Worm (Caenorhabditis elegans) whole organism, L2 larva: Measurements from ENCODE around the gene M05D6.8.
A peak's percentile ranks its signal among the peaks of the same experiment; 100 is the strongest.

Experiments used
- C34F6.9 ChIP-seq: fragments of 150-350 bp; optimal IDR thresholded peaks from 2 replicates; lab custom pipeline; 2014; ENCODE audit warnings: missing biosample characterization, missing genetic modification characterization
- F13H6.1 ChIP-seq: sonication (generic microtip); optimal IDR thresholded peaks from 2 replicates; lab custom pipeline; 2016; ENCODE audit warnings: missing genetic modification characterization, missing compliant biosample characterization
- Y55F3AM.14 ChIP-seq: fragments of 200-800 bp; sonication (Bioruptor generic); optimal IDR thresholded peaks from 2 replicates; lab custom pipeline; 2018; ENCODE audit warnings: mild to moderate bottlenecking, missing genetic modification characterization, missing compliant biosample characterization
- alr-1 ChIP-seq: fragments of 150-350 bp; optimal IDR thresholded peaks from 2 replicates; lab custom pipeline; 2014; ENCODE audit warnings: missing biosample characterization, missing genetic modification characterization
- aly-2 ChIP-seq: fragments of 150-350 bp; optimal IDR thresholded peaks from 2 replicates; lab custom pipeline; 2014; ENCODE audit warnings: missing biosample characterization, missing genetic modification characterization
- ama-1 ChIP-seq: fragments of 150-350 bp; optimal IDR thresholded peaks from 2 replicates; lab custom pipeline; 2018; ENCODE audit warnings: inconsistent platforms
- blmp-1 ChIP-seq: sonication (generic microtip); optimal IDR thresholded peaks from 2 replicates; lab custom pipeline; 2017; ENCODE audit warnings: missing genetic modification characterization, mild to moderate bottlenecking, missing compliant biosample characterization, antibody characterized with exemption, moderate library complexity; ENCODE audit not compliant: insufficient read depth
- ceh-82 ChIP-seq: fragments of 150-350 bp; optimal IDR thresholded peaks from 2 replicates; lab custom pipeline; 2014; ENCODE audit warnings: missing biosample characterization, missing genetic modification characterization
- crh-2 ChIP-seq: sonication (generic microtip); optimal IDR thresholded peaks from 2 replicates; lab custom pipeline; 2017; ENCODE audit warnings: missing biosample characterization, missing genetic modification characterization
- elt-1 ChIP-seq: fragments of 150-350 bp; optimal IDR thresholded peaks from 2 replicates; lab custom pipeline; 2014; ENCODE audit warnings: missing biosample characterization, missing genetic modification characterization
- fos-1 ChIP-seq: fragments of 150-350 bp; optimal IDR thresholded peaks from 2 replicates; lab custom pipeline; 2014; ENCODE audit warnings: missing biosample characterization, missing genetic modification characterization
- gmeb-1 ChIP-seq: fragments of 150-350 bp; optimal IDR thresholded peaks from 2 replicates; lab custom pipeline; 2014; ENCODE audit warnings: missing biosample characterization, missing genetic modification characterization
- lin-11 ChIP-seq: fragments of 150-350 bp; sonication (generic microtip); optimal IDR thresholded peaks from 2 replicates; lab custom pipeline; 2014; ENCODE audit warnings: missing biosample characterization, missing genetic modification characterization, inconsistent platforms, mixed read lengths
- lin-13 ChIP-seq: fragments of 150-350 bp; optimal IDR thresholded peaks from 2 replicates; lab custom pipeline; 2014; ENCODE audit warnings: missing biosample characterization, missing genetic modification reagents, missing genetic modification characterization
- lin-39 ChIP-seq: fragments of 150-350 bp; optimal IDR thresholded peaks from 2 replicates; lab custom pipeline; 2014; ENCODE audit warnings: missing biosample characterization, missing genetic modification reagents, missing genetic modification characterization
- lsy-2 ChIP-seq, 2 experiments: fragments of 150-350 bp in 1 of 2; sonication (generic microtip) in 1 of 2; optimal IDR thresholded peaks; 2 replicates each; lab custom pipeline; 2014 to 2017; ENCODE audit warnings: missing biosample characterization in 2 of 2, missing genetic modification characterization in 2 of 2
- mab-5 ChIP-seq: fragments of 150-350 bp; optimal IDR thresholded peaks from 2 replicates; lab custom pipeline; 2014; ENCODE audit warnings: missing biosample characterization, missing genetic modification characterization
- mdl-1 ChIP-seq, 2 experiments: fragments of 150-350 bp in 1 of 2; sonication (generic microtip) in 1 of 2; optimal IDR thresholded peaks; 2 replicates each; lab custom pipeline; 2017; ENCODE audit warnings: missing biosample characterization in 2 of 2, missing genetic modification characterization in 2 of 2
- nhr-11 ChIP-seq: fragments of 150-350 bp; optimal IDR thresholded peaks from 2 replicates; lab custom pipeline; 2014; ENCODE audit warnings: missing biosample characterization, missing genetic modification characterization
- nhr-12 ChIP-seq: fragments of 150-350 bp; optimal IDR thresholded peaks from 2 replicates; lab custom pipeline; 2014; ENCODE audit warnings: missing biosample characterization, missing genetic modification characterization
- nhr-129 ChIP-seq: fragments of 150-350 bp; optimal IDR thresholded peaks from 2 replicates; lab custom pipeline; 2014; ENCODE audit warnings: missing biosample characterization, missing genetic modification characterization
- nhr-21 ChIP-seq: fragments of 150-350 bp; optimal IDR thresholded peaks from 2 replicates; lab custom pipeline; 2014; ENCODE audit warnings: missing biosample characterization, missing genetic modification characterization
- nhr-23 ChIP-seq: fragments of 150-350 bp; optimal IDR thresholded peaks from 2 replicates; lab custom pipeline; 2014; ENCODE audit warnings: missing biosample characterization, missing genetic modification reagents, missing genetic modification characterization
- nhr-237 ChIP-seq: fragments of 150-350 bp; optimal IDR thresholded peaks from 2 replicates; lab custom pipeline; 2014; ENCODE audit warnings: missing biosample characterization, missing genetic modification characterization
- nhr-25 ChIP-seq: fragments of 150-350 bp; sonication (generic microtip); optimal IDR thresholded peaks from 3 replicates; lab custom pipeline; 2014; ENCODE audit warnings: missing biosample characterization, missing genetic modification characterization
- nhr-77 ChIP-seq: fragments of 150-350 bp; optimal IDR thresholded peaks from 2 replicates; lab custom pipeline; 2014; ENCODE audit warnings: missing biosample characterization, missing genetic modification characterization
- sem-4 ChIP-seq: fragments of 150-350 bp; optimal IDR thresholded peaks from 2 replicates; lab custom pipeline; 2014; ENCODE audit warnings: missing biosample characterization, missing genetic modification reagents, missing genetic modification characterization
- skn-1 ChIP-seq: sonication (generic microtip); optimal IDR thresholded peaks from 2 replicates; lab custom pipeline; 2017; ENCODE audit warnings: missing biosample characterization, missing genetic modification characterization
- sma-9 ChIP-seq, 2 experiments: fragments of 150-350 bp in 1 of 2; sonication (generic microtip) in 1 of 2; optimal IDR thresholded peaks; 2 replicates each; lab custom pipeline; 2014 to 2016; ENCODE audit warnings: missing genetic modification characterization in 2 of 2, mild to moderate bottlenecking in 1 of 2, missing biosample characterization in 1 of 2, missing compliant biosample characterization in 1 of 2, missing genetic modification reagents in 1 of 2, moderate library complexity in 1 of 2
- snpc-4 ChIP-seq: fragments of 150-350 bp; optimal IDR thresholded peaks from 2 replicates; lab custom pipeline; 2014; ENCODE audit warnings: missing biosample characterization, missing genetic modification characterization
- unc-39 ChIP-seq: fragments of 150-350 bp; optimal IDR thresholded peaks from 2 replicates; lab custom pipeline; 2014; ENCODE audit warnings: missing biosample characterization, missing genetic modification characterization
- zag-1 ChIP-seq: fragments of 150-350 bp; optimal IDR thresholded peaks from 2 replicates; lab custom pipeline; 2014; ENCODE audit warnings: missing biosample characterization, missing genetic modification characterization
- ztf-1 ChIP-seq: fragments of 200-800 bp; sonication (Bioruptor generic); conservative IDR thresholded peaks from 2 replicates; pipeline ENCODE4 v1.3.6; 2022; ENCODE audit warnings: missing genetic modification characterization, missing compliant biosample characterization
- ztf-11 ChIP-seq: sonication (generic microtip); optimal IDR thresholded peaks from 2 replicates; lab custom pipeline; 2017; ENCODE audit warnings: missing biosample characterization, missing genetic modification characterization
- ztf-4 ChIP-seq: fragments of 150-350 bp; optimal IDR thresholded peaks from 2 replicates; lab custom pipeline; 2014; ENCODE audit warnings: missing biosample characterization, missing genetic modification characterization

M05D6.8 gene

DNA sequence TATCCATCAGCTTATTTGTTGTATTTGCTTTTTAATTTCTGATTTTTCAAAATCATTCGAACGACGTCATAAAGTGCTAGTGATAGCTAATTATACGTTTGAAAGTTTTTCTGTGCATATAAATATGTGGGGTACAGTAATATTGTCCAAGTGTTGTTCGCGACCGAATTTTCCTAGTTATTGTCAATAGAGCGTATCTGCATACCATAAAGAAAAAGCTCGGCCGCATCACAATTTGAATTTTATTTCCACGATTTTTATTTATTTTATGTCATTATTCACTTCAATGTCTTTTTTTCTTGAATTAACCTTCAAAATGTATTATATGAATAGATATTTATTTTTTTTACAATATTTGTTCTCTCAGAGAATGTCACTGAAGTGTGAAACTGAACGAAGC lies 45.7 kb upstream of the M05D6.8 start, which contains the start of gene rnh-2 (continued):
- TF ChIP-seq nhr-12 (tag; lab: Kevin White, UChicago): no peak
- TF ChIP-seq lin-39 (tag; lab: Kevin White, UChicago): no peak
- TF ChIP-seq nhr-11 (tag; lab: Kevin White, UChicago): no peak
- TF ChIP-seq crh-2 (tag; lab: Kevin White, UChicago): peak; percentile 78
- TF ChIP-seq unc-39 (tag; lab: Kevin White, UChicago): no peak
- TF ChIP-seq nhr-77 (tag; lab: Kevin White, UChicago): no peak
- TF ChIP-seq, all 48 proteins: peak for 15

DNA sequence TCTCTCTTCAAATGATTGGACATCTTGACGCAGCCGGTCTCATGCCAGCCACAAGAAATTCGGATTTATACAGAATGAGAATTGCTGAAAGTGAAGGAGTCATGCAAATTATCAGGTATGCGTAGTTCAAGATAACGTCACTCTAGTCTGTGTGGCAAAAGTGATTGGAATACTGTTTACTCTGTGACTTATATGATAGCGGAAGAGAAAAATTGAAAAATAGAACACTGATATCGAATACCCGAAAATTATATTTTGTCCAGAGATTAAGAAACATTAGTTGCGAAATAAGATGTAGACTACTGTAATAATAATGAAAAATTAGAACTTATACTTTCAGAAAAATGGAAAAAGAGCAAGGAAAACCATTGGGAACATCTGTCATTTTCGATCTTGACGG lies 44.5 kb upstream of the M05D6.8 start:
- TF ChIP-seq fos-1 (tag; lab: Kevin White, UChicago) (peak; percentile 92), elt-1 (no peak), sma-9 (GFP tag; optimal IDR thresholded peaks at IDR 0.05; lab: Kevin White, UChicago) (peak; percentile 33), sma-9 (tag; optimal IDR thresholded peaks at IDR 0.05; lab: Kevin White, UChicago) (no peak)

DNA sequence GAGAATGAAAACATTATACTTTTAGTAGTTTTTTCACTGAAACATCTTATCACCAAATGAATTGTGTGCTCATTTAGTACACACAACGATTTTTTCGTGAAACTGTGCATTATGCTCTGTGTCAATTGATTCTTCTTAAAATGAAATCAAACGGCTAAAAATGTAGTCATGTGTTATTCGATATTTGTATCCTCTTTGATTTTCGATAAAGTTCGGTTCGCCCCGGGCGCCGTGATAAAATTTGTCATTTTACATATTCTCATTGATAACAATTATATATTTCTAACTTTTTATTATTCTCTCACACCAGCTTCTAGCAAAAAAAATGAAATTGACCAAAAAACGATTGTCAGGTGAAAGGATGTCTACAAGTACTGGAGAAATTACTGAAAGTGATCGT lies 43.7 kb upstream of the M05D6.8 start, which contains the start of gene ctg-2:
Gene ctg-2 (plus strand): TSS at position 326 of the 400 bp plus-strand sequence.
- TF ChIP-seq alr-1 (tag; lab: Kevin White, UChicago) (no peak), nhr-237 (tag; lab: Kevin White, UChicago) (no peak), mab-5 (no peak), crh-2 (tag; lab: Kevin White, UChicago) (peak; percentile 2), gmeb-1 (tag; lab: Kevin White, UChicago) (peak; percentile 31), fos-1 (tag; lab: Kevin White, UChicago) (peak; percentile 31), Y55F3AM.14 (GFP tag; lab: Kevin White, UChicago) (no peak), lin-13 (GFP tag; lab: Kevin White, UChicago) (no peak), skn-1 (no peak), ceh-82 (tag; lab: Kevin White, UChicago) (no peak), sma-9 (GFP tag; optimal IDR thresholded peaks at IDR 0.05; lab: Kevin White, UChicago) (peak; percentile 48), sma-9 (tag; optimal IDR thresholded peaks at IDR 0.05; lab: Kevin White, UChicago) (no peak), ztf-4 (no peak), sem-4 (no peak)

DNA sequence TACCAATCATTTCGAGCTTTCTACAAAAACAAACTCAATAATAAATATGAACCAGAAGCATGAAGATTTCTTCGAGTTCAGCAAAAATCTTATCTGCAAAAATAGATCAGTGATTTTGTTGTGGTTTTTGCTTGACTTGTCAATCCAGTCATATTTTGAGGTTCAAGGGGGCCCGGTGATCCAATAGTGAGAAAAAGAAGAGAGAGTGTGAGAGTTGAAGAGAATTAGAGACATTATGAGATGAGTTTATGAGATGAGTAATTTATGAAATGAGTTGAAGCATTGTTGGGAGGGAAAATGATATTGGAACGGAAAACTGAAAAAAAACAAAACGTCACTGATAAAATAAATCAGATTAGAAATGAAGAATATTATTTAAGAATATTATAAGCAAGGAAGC lies 37.9 kb upstream of the M05D6.8 start, which contains the start of gene T13H5.1:
Gene T13H5.1 (minus strand): TSS at position 101 of the 400 bp plus-strand sequence.
- TF ChIP-seq elt-1 (no peak), skn-1 (no peak), nhr-77 (tag; lab: Kevin White, UChicago) (no peak), snpc-4 (no peak), ztf-11 (tag; lab: Kevin White, UChicago) (no peak), nhr-129 (tag; lab: Kevin White, UChicago) (no peak), blmp-1 (no peak), nhr-23 (no peak), Y55F3AM.14 (GFP tag; lab: Kevin White, UChicago) (no peak), sma-9 (GFP tag; optimal IDR thresholded peaks at IDR 0.05; lab: Kevin White, UChicago) (no peak), sma-9 (tag; optimal IDR thresholded peaks at IDR 0.05; lab: Kevin White, UChicago) (no peak), ama-1 (lab: Kevin White, UChicago) (no peak), alr-1 (tag; lab: Kevin White, UChicago) (no peak)

DNA sequence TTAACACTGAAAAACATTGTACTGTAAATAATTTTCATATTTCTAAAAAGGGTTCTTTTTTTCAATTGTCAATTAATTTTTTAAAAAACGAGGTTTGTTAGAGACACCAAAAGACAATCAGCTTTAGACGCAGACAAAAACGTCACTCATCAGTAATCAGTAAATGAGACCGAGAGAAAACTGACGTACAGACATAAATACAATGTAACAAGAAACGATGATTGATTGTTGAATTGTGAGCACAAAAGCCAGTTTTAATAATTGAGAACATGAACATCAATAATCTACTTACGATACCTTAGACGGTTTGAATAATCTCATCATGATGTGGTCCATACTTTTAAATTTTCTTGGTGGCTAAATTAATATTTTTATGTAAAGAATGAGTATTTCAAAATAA lies 35.7 kb upstream of the M05D6.8 start:
- TF ChIP-seq fos-1 (tag; lab: Kevin White, UChicago): peak; percentile 51
- TF ChIP-seq nhr-23: no peak
- TF ChIP-seq, all 48 proteins: peak for 1

DNA sequence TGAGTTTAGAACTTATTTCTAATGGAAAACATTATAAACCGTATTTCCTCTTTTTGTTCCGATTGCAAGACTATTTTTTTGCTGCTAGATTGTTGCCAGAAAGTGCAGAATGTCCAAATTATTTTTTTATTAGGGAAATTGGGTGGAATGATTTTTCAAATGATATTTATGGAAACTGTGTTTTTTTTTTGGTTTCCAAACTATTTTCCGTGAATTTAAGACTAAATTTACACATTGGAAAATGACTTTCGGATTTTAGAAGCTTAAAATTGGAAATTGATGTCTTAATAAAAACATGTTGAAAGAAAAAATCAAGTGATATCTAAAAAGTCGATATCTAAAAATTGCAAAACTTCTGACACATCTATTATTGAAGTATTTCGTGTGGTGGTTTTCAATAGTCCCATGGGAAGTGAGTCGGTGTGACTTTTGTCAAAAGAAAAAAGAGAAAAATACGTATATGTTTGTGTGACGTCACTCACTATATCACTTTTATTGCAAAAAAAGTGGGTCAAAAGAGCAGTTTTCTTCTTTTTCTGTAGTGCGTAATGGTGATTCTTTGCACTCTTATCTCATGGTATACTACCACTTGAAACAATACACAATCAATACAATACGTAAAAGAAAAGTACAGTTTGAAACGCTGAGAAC lies 33.2 kb upstream of the M05D6.8 start:
- TF ChIP-seq nhr-25 (tag; lab: Kevin White, UChicago): no peak
- peak; percentile 28 for TF ChIP-seq crh-2 (tag; lab: Kevin White, UChicago)
- TF ChIP-seq lsy-2 (tag; optimal IDR thresholded peaks at IDR 0.05; lab: Kevin White, UChicago): peak in 1 of 2 experiments; percentile 0
- peak; percentile 19 for TF ChIP-seq fos-1 (tag; lab: Kevin White, UChicago)
- TF ChIP-seq, all 48 proteins: peak for 3

DNA sequence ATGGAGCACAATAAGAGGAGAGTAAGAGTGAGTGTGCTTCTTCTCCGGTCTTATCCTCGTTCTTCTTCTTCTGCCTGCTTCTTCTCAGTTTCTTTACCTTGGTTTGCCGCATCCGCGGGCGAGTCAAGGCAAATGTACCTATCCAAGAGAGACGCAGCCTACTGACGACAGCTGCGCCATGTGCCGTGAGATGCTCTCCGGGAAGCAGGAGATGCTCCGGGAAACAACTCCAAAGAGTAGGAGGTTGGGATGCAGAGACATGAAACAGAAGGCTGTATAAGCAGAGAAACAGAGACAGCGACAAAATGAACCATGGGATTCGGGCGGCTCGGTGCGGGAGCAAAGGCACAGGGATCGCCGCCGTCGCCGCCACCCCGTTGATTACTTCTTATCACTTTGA lies 28.0 kb upstream of the M05D6.8 start:
- TF ChIP-seq sma-9 (GFP tag; optimal IDR thresholded peaks at IDR 0.05; lab: Kevin White, UChicago): peak; percentile 35
- no peak for TF ChIP-seq sma-9 (tag; optimal IDR thresholded peaks at IDR 0.05; lab: Kevin White, UChicago)
- peak; percentile 50 for TF ChIP-seq nhr-129 (tag; lab: Kevin White, UChicago)
- TF ChIP-seq lin-11 (tag; lab: Kevin White, UChicago): no peak
- no peak for TF ChIP-seq alr-1 (tag; lab: Kevin White, UChicago)
- peak; percentile 34 for TF ChIP-seq C34F6.9 (tag; lab: Kevin White, UChicago)
- no peak for TF ChIP-seq mdl-1 (tag; optimal IDR thresholded peaks at IDR 0.05; lab: Kevin White, UChicago)
- no peak for TF ChIP-seq sem-4
- no peak for TF ChIP-seq blmp-1
- peak; percentile 71 for TF ChIP-seq F13H6.1
- TF ChIP-seq nhr-23: no peak
- TF ChIP-seq ceh-82 (tag; lab: Kevin White, UChicago): no peak
- no peak for TF ChIP-seq aly-2 (tag; lab: Kevin White, UChicago)
- TF ChIP-seq lsy-2 (tag; optimal IDR thresholded peaks at IDR 0.05; lab: Kevin White, UChicago): no peak
- TF ChIP-seq nhr-21 (tag; lab: Kevin White, UChicago): no peak
- TF ChIP-seq ztf-1 (GFP tag; lab: Robert Waterston, UW): no peak
- TF ChIP-seq zag-1: no peak
